Fruit fly (Drosophila melanogaster) whole organism, embryonic: ENCODE results near the gene Ppm1.
A peak's percentile ranks its signal among the peaks of the same experiment; 100 is the strongest.

Experiments used
- Aef1 ChIP-seq: fragments of 200-800 bp; sonication (Bioruptor generic); IDR thresholded peaks from 3 replicates; pipeline ENCODE4 v1.3.6; 2022; ENCODE audit warnings: missing biosample characterization, missing genetic modification characterization
- CG1024 ChIP-seq: fragments of 200-800 bp; sonication (Bioruptor generic); IDR thresholded peaks from 2 replicates; pipeline ENCODE4 v1.3.6; 2022; ENCODE audit warnings: missing biosample characterization, missing genetic modification characterization
- CG12219 ChIP-seq: fragments of 200-800 bp; sonication (Bioruptor generic); optimal IDR thresholded peaks from 3 replicates; lab custom pipeline; 2018; ENCODE audit warnings: missing biosample characterization, mild to moderate bottlenecking, missing genetic modification characterization
- CG12299 ChIP-seq: fragments of 200-800 bp; sonication (Bioruptor generic); optimal IDR thresholded peaks from 2 replicates; lab custom pipeline; 2018; ENCODE audit warnings: missing biosample characterization, mild to moderate bottlenecking, missing genetic modification characterization
- CG12391 ChIP-seq: fragments of 200-800 bp; sonication (Bioruptor generic); optimal IDR thresholded peaks from 3 replicates; lab custom pipeline; 2018; ENCODE audit warnings: missing biosample characterization, mild to moderate bottlenecking, missing genetic modification characterization, moderate library complexity
- CG12659 ChIP-seq: fragments of 200-800 bp; sonication (Bioruptor generic); optimal IDR thresholded peaks from 3 replicates; lab custom pipeline; 2017; ENCODE audit warnings: mild to moderate bottlenecking, missing biosample characterization, missing genetic modification reagents, missing genetic modification characterization
- CG16815 ChIP-seq: fragments of 200-800 bp; sonication (Bioruptor generic); optimal IDR thresholded peaks from 3 replicates; lab custom pipeline; 2017; ENCODE audit warnings: missing biosample characterization, mild to moderate bottlenecking, missing genetic modification characterization
- CG17612 ChIP-seq: fragments of 200-800 bp; sonication (Bioruptor generic); IDR thresholded peaks from 2 replicates; pipeline ENCODE4 v1.3.6; 2022; ENCODE audit warnings: missing biosample characterization, missing genetic modification characterization
- CG18476 ChIP-seq: fragments of 200-800 bp; sonication (Bioruptor generic); optimal IDR thresholded peaks from 2 replicates; lab custom pipeline; 2016; ENCODE audit warnings: missing biosample characterization, mild to moderate bottlenecking, missing genetic modification characterization
- CG2202 ChIP-seq: fragments of 200-800 bp; sonication (Bioruptor generic); optimal IDR thresholded peaks from 2 replicates; lab custom pipeline; 2018; ENCODE audit warnings: missing biosample characterization, mild to moderate bottlenecking, missing genetic modification characterization
- CG30431 ChIP-seq: fragments of 200-800 bp; sonication (Bioruptor generic); optimal IDR thresholded peaks from 2 replicates; lab custom pipeline; 2017; ENCODE audit warnings: missing biosample characterization, missing genetic modification characterization
- CG33557 ChIP-seq: fragments of 200-800 bp; sonication (Bioruptor generic); optimal IDR thresholded peaks from 2 replicates; lab custom pipeline; 2019; ENCODE audit warnings: missing biosample characterization, mild to moderate bottlenecking, missing genetic modification characterization, moderate library complexity
- CG3407 ChIP-seq: fragments of 200-800 bp; sonication (Bioruptor generic); optimal IDR thresholded peaks from 2 replicates; lab custom pipeline; 2018; ENCODE audit warnings: missing biosample characterization, mild to moderate bottlenecking, missing genetic modification characterization
- CG42726 ChIP-seq: fragments of 200-800 bp; sonication (Bioruptor generic); IDR thresholded peaks from 2 replicates; pipeline ENCODE4 v1.3.6; 2022; ENCODE audit warnings: missing biosample characterization, missing genetic modification characterization; ENCODE audit not compliant: partially characterized antibody
- CG5245 ChIP-seq: fragments of 200-800 bp; sonication (Bioruptor generic); optimal IDR thresholded peaks from 3 replicates; lab custom pipeline; 2016; ENCODE audit warnings: missing biosample characterization, missing genetic modification characterization
- CG8089 ChIP-seq: fragments of 200-800 bp; sonication (Bioruptor generic); optimal IDR thresholded peaks from 3 replicates; lab custom pipeline; 2016; ENCODE audit warnings: missing biosample characterization, missing genetic modification characterization
- CG8281 ChIP-seq: fragments of 200-800 bp; sonication (Bioruptor generic); optimal IDR thresholded peaks from 2 replicates; lab custom pipeline; 2018; ENCODE audit warnings: missing biosample characterization, mild to moderate bottlenecking, missing genetic modification characterization, moderate library complexity
- CG8359 ChIP-seq: fragments of 200-800 bp; sonication (Bioruptor generic); optimal IDR thresholded peaks from 2 replicates; lab custom pipeline; 2017; ENCODE audit warnings: missing biosample characterization, mild to moderate bottlenecking, missing genetic modification characterization, borderline replicate concordance
- CG8924 ChIP-seq: fragments of 200-800 bp; optimal IDR thresholded peaks from 3 replicates; lab custom pipeline; 2019; ENCODE audit warnings: missing biosample characterization, mild to moderate bottlenecking, missing genetic modification characterization, moderate library complexity
- CG9437 ChIP-seq: fragments of 200-800 bp; sonication (Bioruptor generic); optimal IDR thresholded peaks from 2 replicates; lab custom pipeline; 2018; ENCODE audit warnings: missing biosample characterization, mild to moderate bottlenecking, missing genetic modification characterization
- CG9797 ChIP-seq: fragments of 200-800 bp; sonication (Bioruptor generic); optimal IDR thresholded peaks from 3 replicates; lab custom pipeline; 2018; ENCODE audit warnings: missing biosample characterization, mild to moderate bottlenecking, missing genetic modification characterization
- Doc2 ChIP-seq: fragments of 200-800 bp; sonication (Bioruptor generic); IDR thresholded peaks from 2 replicates; pipeline ENCODE4 v1.3.6; 2022; ENCODE audit warnings: missing biosample characterization, missing genetic modification characterization
- Doc3 ChIP-seq: fragments of 200-800 bp; sonication (Bioruptor generic); IDR thresholded peaks from 3 replicates; pipeline ENCODE4 v1.3.6; 2022; ENCODE audit warnings: missing biosample characterization, missing genetic modification characterization; ENCODE audit not compliant: partially characterized antibody
- Hsf ChIP-seq: fragments of 200-800 bp; sonication (Bioruptor generic); optimal IDR thresholded peaks from 3 replicates; lab custom pipeline; 2016; ENCODE audit warnings: missing biosample characterization, missing genetic modification characterization
- Myb ChIP-seq: fragments of 200-800 bp; sonication (Bioruptor generic); optimal IDR thresholded peaks from 2 replicates; lab custom pipeline; 2016; ENCODE audit warnings: missing biosample characterization, missing genetic modification characterization
- NFAT ChIP-seq: fragments of 200-800 bp; sonication (Bioruptor generic); IDR thresholded peaks from 2 replicates; pipeline ENCODE4 v1.3.6; 2022; ENCODE audit warnings: missing biosample characterization, missing genetic modification characterization
- Oli ChIP-seq: fragments of 200-800 bp; sonication (Bioruptor generic); optimal IDR thresholded peaks from 2 replicates; lab custom pipeline; 2018; ENCODE audit warnings: missing biosample characterization, mild to moderate bottlenecking, missing genetic modification characterization, moderate library complexity
- Opbp ChIP-seq: fragments of 200-800 bp; sonication (Bioruptor generic); IDR thresholded peaks from 3 replicates; pipeline ENCODE4 v1.3.6; 2022; ENCODE audit warnings: missing biosample characterization, missing genetic modification characterization; ENCODE audit not compliant: partially characterized antibody
- Side ChIP-seq: fragments of 200-800 bp; sonication (Bioruptor generic); optimal IDR thresholded peaks from 2 replicates; lab custom pipeline; 2016; ENCODE audit warnings: missing biosample characterization, missing genetic modification characterization
- Sox102F ChIP-seq: fragments of 200-800 bp; sonication (Bioruptor generic); optimal IDR thresholded peaks from 2 replicates; lab custom pipeline; 2018; ENCODE audit warnings: missing biosample characterization, mild to moderate bottlenecking, missing genetic modification characterization, moderate library complexity
- Sry-δ ChIP-seq: fragments of 200-800 bp; sonication (Bioruptor generic); optimal IDR thresholded peaks from 2 replicates; lab custom pipeline; 2016; ENCODE audit warnings: missing biosample characterization, missing genetic modification characterization
- YL-1 ChIP-seq: fragments of 200-800 bp; sonication (Bioruptor generic); optimal IDR thresholded peaks from 3 replicates; lab custom pipeline; 2017; ENCODE audit warnings: missing biosample characterization, mild to moderate bottlenecking, missing genetic modification characterization
- ash1 ChIP-seq: fragments of 200-800 bp; sonication (Bioruptor generic); optimal IDR thresholded peaks from 2 replicates; lab custom pipeline; 2018; ENCODE audit warnings: missing biosample characterization, mild to moderate bottlenecking, missing genetic modification characterization
- bbx ChIP-seq: fragments of 200-800 bp; sonication (Bioruptor generic); IDR thresholded peaks from 2 replicates; pipeline ENCODE4 v1.3.6; 2022; ENCODE audit warnings: missing biosample characterization, missing genetic modification characterization; ENCODE audit not compliant: partially characterized antibody
- corto ChIP-seq: fragments of 200-800 bp; sonication (Bioruptor generic); optimal IDR thresholded peaks from 2 replicates; lab custom pipeline; 2016; ENCODE audit warnings: missing biosample characterization, mild to moderate bottlenecking, missing genetic modification characterization, moderate library complexity
- crol ChIP-seq: fragments of 200-800 bp; sonication (Bioruptor generic); IDR thresholded peaks from 2 replicates; pipeline ENCODE4 v1.3.6; 2022; ENCODE audit warnings: missing biosample characterization, missing genetic modification characterization
- en ChIP-seq: fragments of 200-800 bp; sonication (Bioruptor generic); optimal IDR thresholded peaks from 2 replicates; lab custom pipeline; 2016; ENCODE audit warnings: missing biosample characterization, missing genetic modification characterization
- gro ChIP-seq: fragments of 200-800 bp; sonication (Bioruptor generic); optimal IDR thresholded peaks from 2 replicates; lab custom pipeline; 2016; ENCODE audit warnings: missing biosample characterization, missing genetic modification characterization
- gsb ChIP-seq: fragments of 200-800 bp; sonication (Bioruptor generic); IDR thresholded peaks from 2 replicates; pipeline ENCODE4 v1.3.6; 2022; ENCODE audit warnings: missing biosample characterization, missing genetic modification characterization
- ham ChIP-seq: fragments of 200-800 bp; sonication (Bioruptor generic); IDR thresholded peaks from 2 replicates; pipeline ENCODE4 v1.3.6; 2022; ENCODE audit warnings: missing biosample characterization, missing genetic modification characterization
- insv ChIP-seq, 2 experiments: fragments of 200-800 bp; sonication (Bioruptor generic); optimal IDR thresholded peaks; 3 replicates each; lab custom pipeline; 2016 to 2018; ENCODE audit warnings: missing biosample characterization in 2 of 2, missing genetic modification characterization in 2 of 2
- jigr1 ChIP-seq: fragments of 200-800 bp; sonication (Bioruptor generic); IDR thresholded peaks from 3 replicates; pipeline ENCODE4 v1.3.6; 2022; ENCODE audit warnings: missing biosample characterization, missing genetic modification characterization
- sc ChIP-seq, 3 experiments: fragments of >200 bp in 2 of 3; fragments of 200-800 bp in 1 of 3; sonication (Bioruptor generic) in 1 of 3; optimal IDR thresholded peaks; 2 replicates in 2 of 3; 3 replicates in 1 of 3; lab custom pipeline; 2017; ENCODE audit warnings: mild to moderate bottlenecking in 1 of 3, missing biosample characterization in 1 of 3, missing genetic modification characterization in 1 of 3, missing genetic modification reagents in 1 of 3
- sna ChIP-seq: fragments of 200-800 bp; sonication (Bioruptor generic); IDR thresholded peaks from 2 replicates; pipeline ENCODE4 v1.3.6; 2022; ENCODE audit warnings: missing biosample characterization, missing genetic modification characterization; ENCODE audit not compliant: partially characterized antibody
- unc-4 ChIP-seq: fragments of 200-800 bp; sonication (Bioruptor generic); IDR thresholded peaks from 2 replicates; pipeline ENCODE4 v1.3.6; 2022; ENCODE audit warnings: missing biosample characterization, missing genetic modification characterization; ENCODE audit not compliant: partially characterized antibody
- unpg ChIP-seq: fragments of 200-800 bp; sonication (Bioruptor generic); optimal IDR thresholded peaks from 3 replicates; lab custom pipeline; 2018; ENCODE audit warnings: missing biosample characterization, mild to moderate bottlenecking, missing genetic modification characterization, moderate library complexity
- vvl ChIP-seq: fragments of 200-800 bp; sonication (Bioruptor generic); IDR thresholded peaks from 2 replicates; pipeline ENCODE4 v1.3.6; 2022; ENCODE audit warnings: missing biosample characterization, missing genetic modification characterization
- zen2 ChIP-seq: fragments of 200-800 bp; sonication (Bioruptor generic); IDR thresholded peaks from 3 replicates; pipeline ENCODE4 v1.3.6; 2022; ENCODE audit warnings: missing biosample characterization, missing genetic modification characterization; ENCODE audit not compliant: partially characterized antibody

The Ppm1 gene

dm6 chr3L:546819-547441 lies 34.2 kb upstream of the Ppm1 start (continued):
- TF ChIP-seq CG33557 (GFP tag; lab: Kevin White, UChicago) (no peak), Doc2 (GFP tag; lab: Robert Waterston, UW) (no peak; the same call in 1 of the 2 replicates), gsb (GFP tag; lab: Robert Waterston, UW) (peak; percentile 77), CG42726 (GFP tag; lab: Robert Waterston, UW) (no peak), en (peak; percentile 52), NFAT (GFP tag; lab: Robert Waterston, UW) (peak; percentile 98), Sox102F (GFP tag; lab: Kevin White, UChicago) (peak; percentile 68), Opbp (GFP tag; lab: Robert Waterston, UW) (no peak), CG30431 (GFP tag; lab: Kevin White, UChicago) (peak; percentile 8), CG9797 (GFP tag; lab: Kevin White, UChicago) (no peak), ham (GFP tag; lab: Robert Waterston, UW) (peak; percentile 71; the same call in 1 of the 2 replicates), insv (GFP tag; optimal IDR thresholded peaks at IDR 0.05; lab: Kevin White, UChicago) (peak in 1 of 2 experiments; percentile 7), Myb (GFP tag; lab: Kevin White, UChicago) (peak; percentile 71), sc (optimal IDR thresholded peaks at IDR 0.05; lab: Kevin White, UChicago) (no peak), sc (GFP tag; optimal IDR thresholded peaks at IDR 0.05; lab: Kevin White, UChicago) (no peak), CG9437 (GFP tag; lab: Kevin White, UChicago) (no peak), ash1 (peak; percentile 79), zen2 (GFP tag; lab: Robert Waterston, UW) (no peak), unpg (peak; percentile 70), YL-1 (no peak), bbx (GFP tag; lab: Robert Waterston, UW) (no peak), Sry-δ (GFP tag; lab: Kevin White, UChicago) (peak; percentile 43), CG8359 (GFP tag; lab: Kevin White, UChicago) (no peak), CG1024 (GFP tag; lab: Robert Waterston, UW) (no peak), CG12391 (tag; lab: Kevin White, UChicago) (peak; percentile 69), CG12219 (GFP tag; lab: Kevin White, UChicago) (peak; percentile 46), vvl (GFP tag; lab: Robert Waterston, UW) (peak; percentile 92), sna (no peak), CG18476 (peak; percentile 16), CG12299 (tag; lab: Kevin White, UChicago) (peak; percentile 80), gro (peak; percentile 94), CG8281 (peak; percentile 9), CG12659 (GFP tag; lab: Kevin White, UChicago) (peak; percentile 74), Side (GFP tag; lab: Kevin White, UChicago) (peak; percentile 68), Oli (peak; percentile 54), Doc3 (GFP tag; lab: Robert Waterston, UW) (no peak), jigr1 (GFP tag; lab: Robert Waterston, UW) (peak; percentile 40; the same call in 1 of the 3 replicates), CG8924 (tag; lab: Kevin White, UChicago) (peak; percentile 73), Hsf (GFP tag; lab: Kevin White, UChicago) (peak; percentile 84), corto (GFP tag; lab: Kevin White, UChicago) (no peak), CG3407 (GFP tag; lab: Kevin White, UChicago) (no peak), CG16815 (GFP tag; lab: Kevin White, UChicago) (peak; percentile 71), CG17612 (peak; percentile 88), crol (GFP tag; lab: Robert Waterston, UW) (no peak), Aef1 (peak; percentile 85), CG8089 (GFP tag; lab: Kevin White, UChicago) (peak; percentile 1), unc-4 (no peak), CG5245 (GFP tag; lab: Kevin White, UChicago) (no peak), CG2202 (tag; lab: Kevin White, UChicago) (no peak)
